Fruit fly (Drosophila melanogaster): ENCODE data around the gene Nle.

- TF ChIP-seq usp (GFP tag; optimal IDR thresholded peaks at IDR 0.05) (no peak), CG8478 (optimal IDR thresholded peaks at IDR 0.05) (no peak), EcR (GFP tag; optimal IDR thresholded peaks at IDR 0.05) (no peak), Dll (optimal IDR thresholded peaks at IDR 0.05) (no peak)
Observed at dm6 chr2L:576559-577184, 8.8 kb upstream of the Nle start, which contains the start of gene Ptth.

Measured in whole organism.